Fruit fly (Drosophila melanogaster) whole organism, prepupa: ENCODE results near the gene CG31550.

Experiments
- Blimp-1 ChIP-seq: fragments of 200-800 bp; sonication (Bioruptor generic); optimal IDR thresholded peaks from 3 replicates; lab custom pipeline; 2017; ENCODE audit warnings: missing biosample characterization, missing genetic modification characterization, mild to moderate bottlenecking, moderate library complexity, missing genetic modification reagents
- CG10631 ChIP-seq: fragments of 200-800 bp; sonication (Bioruptor generic); optimal IDR thresholded peaks from 2 replicates; lab custom pipeline; 2016; ENCODE audit warnings: missing biosample characterization, missing genetic modification characterization
- CG10669 ChIP-seq: fragments of 200-800 bp; sonication (Bioruptor generic); optimal IDR thresholded peaks from 3 replicates; lab custom pipeline; 2018; ENCODE audit warnings: missing biosample characterization, mild to moderate bottlenecking, missing genetic modification characterization, moderate library complexity
- CG11762 ChIP-seq: fragments of 200-800 bp; sonication (Bioruptor generic); optimal IDR thresholded peaks from 3 replicates; lab custom pipeline; 2016; ENCODE audit warnings: missing biosample characterization, missing genetic modification characterization; ENCODE audit not compliant: insufficient read depth
- CG11902 ChIP-seq: fragments of 200-800 bp; sonication (Bioruptor generic); optimal IDR thresholded peaks from 3 replicates; lab custom pipeline; 2016; ENCODE audit warnings: missing biosample characterization, missing genetic modification characterization
- CG16779 ChIP-seq: fragments of 200-800 bp; sonication (Bioruptor generic); optimal IDR thresholded peaks from 3 replicates; lab custom pipeline; 2017; ENCODE audit warnings: missing biosample characterization, mild to moderate bottlenecking, missing genetic modification characterization
- CG3032 ChIP-seq: fragments of 200-800 bp; optimal IDR thresholded peaks from 2 replicates; lab custom pipeline; 2019; ENCODE audit warnings: missing biosample characterization, mild to moderate bottlenecking, missing genetic modification characterization, moderate library complexity
- CG31627 ChIP-seq: fragments of 200-800 bp; sonication (Bioruptor generic); optimal IDR thresholded peaks from 3 replicates; lab custom pipeline; 2016; ENCODE audit warnings: missing biosample characterization, missing genetic modification characterization
- CG32006 ChIP-seq: fragments of 200-800 bp; sonication (Bioruptor generic); optimal IDR thresholded peaks from 3 replicates; lab custom pipeline; 2017; ENCODE audit warnings: missing biosample characterization, mild to moderate bottlenecking, missing genetic modification characterization
- CG3919 ChIP-seq: fragments of 200-800 bp; sonication (Bioruptor generic); optimal IDR thresholded peaks from 3 replicates; lab custom pipeline; 2016; ENCODE audit warnings: missing biosample characterization, missing genetic modification characterization
- CG6163 ChIP-seq: fragments of 200-800 bp; sonication (Bioruptor generic); IDR thresholded peaks from 3 replicates; pipeline ENCODE4 v1.3.6; 2022; ENCODE audit warnings: missing biosample characterization, missing genetic modification characterization
- CG6276 ChIP-seq: fragments of 200-800 bp; sonication (Bioruptor generic); optimal IDR thresholded peaks from 2 replicates; lab custom pipeline; 2017; ENCODE audit warnings: missing biosample characterization, mild to moderate bottlenecking, missing genetic modification characterization
- CG6792 ChIP-seq: fragments of 200-800 bp; sonication (Bioruptor generic); optimal IDR thresholded peaks from 3 replicates; lab custom pipeline; 2016; ENCODE audit warnings: missing biosample characterization, missing genetic modification characterization
- CG6808 ChIP-seq: fragments of 200-800 bp; sonication (Bioruptor generic); optimal IDR thresholded peaks from 3 replicates; lab custom pipeline; 2017; ENCODE audit warnings: missing biosample characterization, missing genetic modification characterization, mild to moderate bottlenecking, moderate library complexity, missing genetic modification reagents
- CG6854 ChIP-seq: fragments of 200-800 bp; sonication (Bioruptor generic); optimal IDR thresholded peaks from 2 replicates; lab custom pipeline; 2017; ENCODE audit warnings: missing biosample characterization, mild to moderate bottlenecking, missing genetic modification characterization
- CG7368 ChIP-seq: fragments of 200-800 bp; sonication (Bioruptor generic); optimal IDR thresholded peaks from 3 replicates; lab custom pipeline; 2016; ENCODE audit warnings: missing biosample characterization, missing genetic modification characterization
- CG8119 ChIP-seq: fragments of 200-800 bp; sonication (Bioruptor generic); IDR thresholded peaks from 3 replicates; pipeline ENCODE4 v1.3.6; 2022; ENCODE audit warnings: missing biosample characterization, missing genetic modification characterization
- CG8632 ChIP-seq: fragments of 200-800 bp; sonication (Bioruptor generic); optimal IDR thresholded peaks from 3 replicates; lab custom pipeline; 2016; ENCODE audit warnings: missing biosample characterization, missing genetic modification characterization
- CG9139 ChIP-seq: fragments of 200-800 bp; sonication (Bioruptor generic); optimal IDR thresholded peaks from 3 replicates; lab custom pipeline; 2017; ENCODE audit warnings: missing biosample characterization, mild to moderate bottlenecking, missing genetic modification characterization
- Eip75B ChIP-seq: fragments of 200-800 bp; sonication (Bioruptor generic); optimal IDR thresholded peaks from 3 replicates; lab custom pipeline; 2016; ENCODE audit warnings: missing biosample characterization, missing genetic modification characterization
- Eip93F ChIP-seq: fragments of 200-800 bp; sonication (Bioruptor generic); optimal IDR thresholded peaks from 2 replicates; lab custom pipeline; 2016; ENCODE audit warnings: missing biosample characterization, mild to moderate bottlenecking, missing genetic modification characterization
- Ets21C ChIP-seq: fragments of 200-800 bp; sonication (Bioruptor generic); optimal IDR thresholded peaks from 3 replicates; lab custom pipeline; 2016; ENCODE audit warnings: missing biosample characterization, missing genetic modification characterization
- Ets96B ChIP-seq: fragments of 200-800 bp; optimal IDR thresholded peaks from 2 replicates; lab custom pipeline; 2019; ENCODE audit warnings: missing biosample characterization, mild to moderate bottlenecking, missing genetic modification characterization, moderate library complexity
- Gug ChIP-seq: fragments of 200-800 bp; sonication (Bioruptor generic); IDR thresholded peaks from 2 replicates; pipeline ENCODE4 v1.3.6; 2022; ENCODE audit warnings: missing biosample characterization, missing genetic modification characterization
- Hr38 ChIP-seq: sonication (Bioruptor generic); optimal IDR thresholded peaks from 2 replicates; lab custom pipeline; 2016; ENCODE audit warnings: missing biosample characterization, missing genetic modification characterization
- Hr39 ChIP-seq: fragments of 200-800 bp; sonication (Bioruptor generic); optimal IDR thresholded peaks from 2 replicates; lab custom pipeline; 2016; ENCODE audit warnings: missing biosample characterization, missing genetic modification characterization
- Hr4 ChIP-seq: fragments of 200-800 bp; sonication (Bioruptor generic); optimal IDR thresholded peaks from 3 replicates; lab custom pipeline; 2016; ENCODE audit warnings: missing biosample characterization, missing genetic modification characterization
- Lpt ChIP-seq: fragments of 200-800 bp; sonication (Bioruptor generic); optimal IDR thresholded peaks from 3 replicates; lab custom pipeline; 2016; ENCODE audit warnings: missing biosample characterization, missing genetic modification characterization
- OdsH ChIP-seq: fragments of 200-800 bp; sonication (Bioruptor generic); optimal IDR thresholded peaks from 3 replicates; lab custom pipeline; 2016; ENCODE audit warnings: missing biosample characterization, missing genetic modification characterization
- Smox ChIP-seq: fragments of 200-800 bp; sonication (Bioruptor generic); optimal IDR thresholded peaks from 3 replicates; lab custom pipeline; 2016; ENCODE audit warnings: missing biosample characterization, missing genetic modification characterization
- Sox102F ChIP-seq: fragments of 200-800 bp; sonication (Bioruptor generic); optimal IDR thresholded peaks from 2 replicates; lab custom pipeline; 2016; ENCODE audit warnings: missing biosample characterization, mild to moderate bottlenecking, missing genetic modification characterization
- Sox14 ChIP-seq: fragments of 200-800 bp; sonication (Bioruptor generic); optimal IDR thresholded peaks from 3 replicates; lab custom pipeline; 2016; ENCODE audit warnings: missing biosample characterization, missing genetic modification characterization
- achi ChIP-seq: fragments of 200-800 bp; sonication (Bioruptor generic); optimal IDR thresholded peaks from 3 replicates; lab custom pipeline; 2016; ENCODE audit warnings: missing biosample characterization, missing genetic modification characterization
- acj6 ChIP-seq: fragments of 200-800 bp; sonication (Bioruptor generic); optimal IDR thresholded peaks from 3 replicates; lab custom pipeline; 2016; ENCODE audit warnings: missing biosample characterization, missing genetic modification characterization
- cyc ChIP-seq: fragments of 200-800 bp; sonication (Bioruptor generic); optimal IDR thresholded peaks from 3 replicates; lab custom pipeline; 2016; ENCODE audit warnings: missing biosample characterization, missing genetic modification characterization
- dsx ChIP-seq: fragments of 200-800 bp; optimal IDR thresholded peaks from 3 replicates; lab custom pipeline; 2019; ENCODE audit warnings: missing biosample characterization, mild to moderate bottlenecking, missing genetic modification characterization, moderate library complexity; ENCODE audit not compliant: poor library complexity, severe bottlenecking
- eg ChIP-seq: fragments of 200-800 bp; sonication (Bioruptor generic); IDR thresholded peaks from 3 replicates; pipeline ENCODE4 v1.3.6; 2022; ENCODE audit warnings: missing biosample characterization, missing genetic modification characterization
- fd85E ChIP-seq: fragments of 200-800 bp; sonication (Bioruptor generic); optimal IDR thresholded peaks from 3 replicates; lab custom pipeline; 2016; ENCODE audit warnings: missing biosample characterization, missing genetic modification characterization
- fkh ChIP-seq: fragments of 200-800 bp; sonication (Bioruptor generic); optimal IDR thresholded peaks from 3 replicates; lab custom pipeline; 2017; ENCODE audit warnings: missing biosample characterization, mild to moderate bottlenecking, missing genetic modification characterization, moderate library complexity
- lz ChIP-seq: fragments of 200-800 bp; sonication (Bioruptor generic); optimal IDR thresholded peaks from 3 replicates; lab custom pipeline; 2016; ENCODE audit warnings: missing biosample characterization, missing genetic modification characterization
- net ChIP-seq: fragments of 200-800 bp; sonication (Bioruptor generic); optimal IDR thresholded peaks from 3 replicates; lab custom pipeline; 2016; ENCODE audit warnings: missing biosample characterization, missing genetic modification characterization
- pdm3 ChIP-seq: fragments of 200-800 bp; sonication (Bioruptor generic); optimal IDR thresholded peaks from 3 replicates; lab custom pipeline; 2016; ENCODE audit warnings: missing biosample characterization, missing genetic modification characterization
- salr ChIP-seq, 2 experiments: fragments of 200-800 bp; sonication (Bioruptor generic); optimal IDR thresholded peaks; 3 replicates each; lab custom pipeline; 2016 to 2018; ENCODE audit warnings: missing biosample characterization in 2 of 2, missing genetic modification characterization in 2 of 2, mild to moderate bottlenecking in 1 of 2
- spab ChIP-seq: fragments of 200-800 bp; sonication (Bioruptor generic); optimal IDR thresholded peaks from 2 replicates; lab custom pipeline; 2017; ENCODE audit warnings: missing biosample characterization, mild to moderate bottlenecking, missing genetic modification characterization, missing genetic modification reagents
- ss ChIP-seq, 2 experiments: fragments of 200-800 bp; sonication (Bioruptor generic); optimal IDR thresholded peaks; 2 replicates in 1 of 2; 3 replicates in 1 of 2; lab custom pipeline; 2017 to 2018; ENCODE audit warnings: mild to moderate bottlenecking in 2 of 2, missing biosample characterization in 2 of 2, missing genetic modification characterization in 2 of 2, moderate library complexity in 1 of 2
- svp ChIP-seq: fragments of 200-800 bp; sonication (Bioruptor generic); peaks from one replicate; lab custom pipeline; 2016; ENCODE audit warnings: missing biosample characterization, missing genetic modification characterization
- topi ChIP-seq: fragments of 200-800 bp; sonication (Bioruptor generic); optimal IDR thresholded peaks from 3 replicates; lab custom pipeline; 2016; ENCODE audit warnings: missing biosample characterization, missing genetic modification characterization
- vri ChIP-seq: fragments of 200-800 bp; sonication (Bioruptor generic); optimal IDR thresholded peaks from 3 replicates; lab custom pipeline; 2016; ENCODE audit warnings: missing biosample characterization, mild to moderate bottlenecking, missing genetic modification characterization

CG31550 gene

dm6 chr3R:5517876-5518211, 32.5 kb downstream of the CG31550 start:
- TF ChIP-seq CG3032 (tag; lab: Kevin White, UChicago): no peak
- peak; percentile 90 for TF ChIP-seq svp (GFP tag; lab: Kevin White, UChicago)
- no peak for TF ChIP-seq Hr39
- no peak for TF ChIP-seq Hr38 (GFP tag; lab: Kevin White, UChicago)
- TF ChIP-seq eg: no peak
- no peak for TF ChIP-seq achi (GFP tag; lab: Kevin White, UChicago)
- TF ChIP-seq salr (GFP tag; optimal IDR thresholded peaks at IDR 0.05; lab: Kevin White, UChicago): no peak
- TF ChIP-seq Lpt (GFP tag; lab: Kevin White, UChicago): no peak
- TF ChIP-seq dsx (GFP tag; lab: Kevin White, UChicago): no peak

DNA sequence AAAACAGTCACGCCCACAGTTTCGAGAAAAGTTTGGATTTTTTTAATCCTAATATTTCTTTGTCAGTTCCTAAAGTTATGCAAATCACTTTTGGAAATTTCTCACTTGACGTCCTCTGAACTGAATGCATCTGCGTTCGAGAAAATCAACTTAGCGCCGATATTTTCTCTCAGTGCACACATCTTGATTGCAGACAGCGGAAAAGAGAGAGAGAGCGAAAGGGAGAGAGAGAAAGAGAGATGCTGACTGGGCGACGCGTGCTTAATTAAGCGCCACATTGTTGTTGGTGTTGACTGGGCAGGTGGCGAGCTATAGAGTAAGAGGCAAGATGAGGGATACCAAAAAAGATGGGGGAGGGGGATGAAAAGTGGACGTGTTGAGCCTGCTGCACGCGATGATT, 33.3 kb downstream of the CG31550 start:
- TF ChIP-seq topi (GFP tag; lab: Kevin White, UChicago) (peak; percentile 61), CG6854 (GFP tag; lab: Kevin White, UChicago) (no peak), CG11762 (GFP tag; lab: Kevin White, UChicago) (peak; percentile 11), cyc (GFP tag; lab: Kevin White, UChicago) (peak; percentile 60), Smox (peak; percentile 53), Ets21C (peak; percentile 32), CG3032 (tag; lab: Kevin White, UChicago) (peak; percentile 48), CG10669 (GFP tag; lab: Kevin White, UChicago) (peak; percentile 74), ss (GFP tag; optimal IDR thresholded peaks at IDR 0.05; lab: Kevin White, UChicago) (peak; percentile 40 to 93), CG6276 (GFP tag; lab: Kevin White, UChicago) (peak; percentile 62), Hr4 (GFP tag; lab: Kevin White, UChicago) (peak; percentile 71), CG11902 (GFP tag; lab: Kevin White, UChicago) (peak; percentile 40), vri (GFP tag; lab: Kevin White, UChicago) (peak; percentile 30), pdm3 (GFP tag; lab: Kevin White, UChicago) (peak; percentile 74), Lpt (GFP tag; lab: Kevin White, UChicago) (no peak), Gug (peak; percentile 43; the same call in 1 of the 2 replicates), CG8119 (GFP tag; lab: Robert Waterston, UW) (peak; percentile 61; the same call in 1 of the 3 replicates), Eip75B (peak; percentile 66), acj6 (GFP tag; lab: Kevin White, UChicago) (peak; percentile 63), CG6163 (GFP tag; lab: Robert Waterston, UW) (peak; percentile 80), CG10631 (peak; percentile 68), svp (GFP tag; lab: Kevin White, UChicago) (peak; percentile 91), CG8632 (GFP tag; lab: Kevin White, UChicago) (peak; percentile 65), OdsH (peak; percentile 67), Sox14 (peak; percentile 64), fd85E (GFP tag; lab: Kevin White, UChicago) (no peak), dsx (GFP tag; lab: Kevin White, UChicago) (peak; percentile 90), achi (GFP tag; lab: Kevin White, UChicago) (peak; percentile 65), Blimp-1 (no peak), Ets96B (tag; lab: Kevin White, UChicago) (peak; percentile 40), eg (peak; percentile 75), CG9139 (no peak), Eip93F (GFP tag; lab: Kevin White, UChicago) (no peak), fkh (GFP tag; lab: Kevin White, UChicago) (no peak), CG3919 (GFP tag; lab: Kevin White, UChicago) (peak; percentile 80), CG31627 (GFP tag; lab: Kevin White, UChicago) (peak; percentile 72), CG6808 (GFP tag; lab: Kevin White, UChicago) (peak; percentile 65), net (GFP tag; lab: Kevin White, UChicago) (peak; percentile 73), salr (GFP tag; optimal IDR thresholded peaks at IDR 0.05; lab: Kevin White, UChicago) (peak; percentile 27 to 47), lz (GFP tag; lab: Kevin White, UChicago) (peak; percentile 69), CG32006 (GFP tag; lab: Kevin White, UChicago) (peak; percentile 78), CG16779 (peak; percentile 18), Hr38 (GFP tag; lab: Kevin White, UChicago) (no peak), spab (peak; percentile 49), Sox102F (GFP tag; lab: Kevin White, UChicago) (peak; percentile 80), CG6792 (peak; percentile 60), CG7368 (GFP tag; lab: Kevin White, UChicago) (peak; percentile 41), Hr39 (peak; percentile 70)
